Worm (Caenorhabditis elegans) whole organism, young adult: ENCODE results near the gene T05A12.3.

Experiments used
- K11D2.4 ChIP-seq: fragments of 200-800 bp; sonication (Bioruptor generic); IDR thresholded peaks from 2 replicates; pipeline ENCODE4 v1.3.6; 2022; ENCODE audit warnings: missing genetic modification reagents, missing genetic modification characterization, missing compliant biosample characterization
- sptf-2 ChIP-seq: fragments of 200-800 bp; sonication (Bioruptor generic); optimal IDR thresholded peaks from 2 replicates; lab custom pipeline; 2018; ENCODE audit warnings: mild to moderate bottlenecking, missing genetic modification characterization, missing compliant biosample characterization

ce11 chrIV:6839091-6839522 is 48.3 kb downstream of the T05A12.3 start:
- TF ChIP-seq K11D2.4 (GFP tag; lab: Robert Waterston, UW) (peak; percentile 69), sptf-2 (no peak)
